Worm (Caenorhabditis elegans) whole organism, dauer: ENCODE data around the gene F16B4.5.

Source experiments
- unc-62 ChIP-seq: sonication (generic microtip); optimal IDR thresholded peaks from 2 replicates; lab custom pipeline; 2017; ENCODE audit warnings: missing biosample characterization, missing genetic modification reagents, missing genetic modification characterization

Gene F16B4.5

DNA sequence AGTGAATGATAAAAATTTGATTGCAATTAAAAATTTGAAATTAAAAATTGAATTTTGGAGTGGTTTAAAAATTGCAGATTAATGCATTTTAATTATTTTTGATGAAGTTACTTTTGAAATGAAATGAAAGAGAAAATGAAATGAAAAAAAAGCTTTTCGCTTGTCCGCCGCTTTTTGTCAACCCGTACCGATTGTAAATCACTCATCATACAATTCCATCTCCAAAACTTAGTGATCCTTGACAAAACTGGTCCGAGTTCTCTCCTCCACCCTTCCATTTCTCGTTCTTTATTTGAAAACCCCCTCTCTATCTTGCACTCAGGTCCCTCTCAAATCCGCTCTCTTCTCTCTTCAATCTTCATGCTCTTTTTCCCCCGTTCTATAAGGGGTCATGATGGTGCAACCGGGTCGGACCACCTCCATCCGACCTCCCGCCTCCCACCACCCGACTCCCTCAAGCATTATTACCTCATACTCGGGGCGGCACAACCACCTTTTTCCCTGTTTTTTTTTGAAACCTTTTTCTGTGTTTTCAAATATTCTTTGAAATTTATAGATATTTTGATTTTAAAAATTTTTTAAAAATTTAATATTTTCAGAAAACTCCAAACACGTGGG, 11.0 kb upstream of the F16B4.5 start:
- TF ChIP-seq unc-62 (GFP tag; lab: Kevin White, UChicago): no peak

DNA sequence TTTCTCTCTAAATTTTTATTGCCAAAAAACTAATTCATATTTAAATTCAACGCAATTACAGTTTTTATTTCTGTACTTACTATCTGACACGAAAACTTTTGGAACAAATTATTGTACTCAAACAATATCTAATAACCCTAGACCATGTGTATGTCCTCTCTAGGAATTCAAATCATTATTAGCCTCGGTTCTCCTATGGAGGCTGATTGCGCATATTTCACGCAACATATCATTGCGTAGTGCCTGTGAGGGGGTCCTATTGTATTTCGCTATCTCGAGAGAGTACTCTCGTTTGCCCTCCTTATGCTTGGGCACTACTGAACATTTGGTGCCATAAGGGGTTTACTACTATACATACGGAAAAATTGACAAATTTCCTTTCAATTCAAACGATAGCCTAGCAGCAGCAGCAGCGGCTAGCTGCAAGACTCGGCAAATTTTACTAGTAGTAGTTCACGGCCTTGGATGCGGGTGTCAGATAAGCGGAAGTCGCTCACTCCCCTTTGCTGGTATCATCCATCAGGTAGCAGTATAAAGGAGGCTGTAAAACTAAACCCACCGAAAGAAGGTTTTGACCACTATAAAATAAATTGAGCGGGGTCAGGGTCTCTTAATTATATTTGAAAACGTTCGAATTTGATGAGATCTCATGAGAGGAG, 9.5 kb upstream of the F16B4.5 start:
- no peak for TF ChIP-seq unc-62 (GFP tag; lab: Kevin White, UChicago)

DNA sequence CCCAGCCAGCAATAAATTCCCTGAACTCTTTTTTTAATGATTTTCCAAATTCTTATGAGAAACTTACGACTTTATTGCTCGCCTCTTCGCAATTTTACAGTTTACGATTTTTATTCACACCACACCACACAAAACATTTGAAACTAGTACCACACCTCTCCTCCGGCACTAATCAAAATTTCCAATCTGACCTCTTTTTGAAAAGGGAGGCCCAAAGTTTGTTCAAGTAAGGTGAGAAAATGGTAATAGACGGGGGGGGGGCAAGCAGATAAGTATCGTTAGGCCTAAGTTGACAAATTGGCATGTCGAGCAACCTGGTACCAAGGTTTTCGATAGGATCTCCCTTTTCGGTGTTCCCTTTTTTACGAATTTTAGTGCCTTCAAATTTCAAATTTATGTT, 8.4 kb upstream of the F16B4.5 start:
- TF ChIP-seq unc-62 (GFP tag; lab: Kevin White, UChicago): no peak

DNA sequence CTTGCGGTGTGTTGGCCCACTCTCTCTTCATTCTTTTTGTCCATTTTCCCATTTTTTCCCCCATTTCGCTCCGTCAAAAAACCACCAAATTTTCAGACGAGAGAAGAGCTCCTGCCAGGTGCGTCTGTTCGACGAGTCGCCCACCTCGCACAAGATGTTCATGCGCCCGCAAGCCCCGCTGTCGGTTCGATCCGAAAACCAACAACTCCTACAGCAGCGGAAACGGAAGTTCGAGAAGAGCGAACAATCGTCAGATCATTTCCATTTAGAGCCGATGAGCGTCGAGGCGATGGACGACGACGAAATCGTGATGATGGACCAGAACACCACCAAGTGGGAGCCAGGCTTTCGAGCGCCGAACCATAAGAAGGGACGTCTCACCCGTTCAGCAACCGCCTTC, 5.0 kb upstream of the F16B4.5 start:
- TF ChIP-seq unc-62 (GFP tag; lab: Kevin White, UChicago): no peak

DNA sequence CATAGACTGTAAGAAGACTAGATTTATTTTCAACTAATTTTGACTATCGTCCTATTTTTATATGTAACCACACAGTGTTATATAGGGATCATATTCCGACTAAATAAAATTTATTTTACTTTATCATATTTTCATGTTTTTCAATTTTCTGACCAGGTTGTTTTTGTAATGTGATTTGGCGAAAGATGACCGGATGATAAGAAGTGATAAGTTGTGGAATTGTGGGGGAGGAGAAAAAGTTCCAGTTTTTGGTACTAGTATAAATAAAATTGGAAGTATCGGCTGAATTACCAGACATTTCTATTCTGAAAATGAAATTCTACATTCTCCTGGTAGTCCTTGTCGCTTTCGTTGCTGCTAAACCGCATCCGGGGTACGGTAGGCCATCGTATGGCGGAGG, 2.8 kb upstream of the F16B4.5 start, which contains the start of gene F16B4.7:
TSS of gene F16B4.7 (plus strand) at position 301 of the 400 bp plus-strand sequence.
- no peak for TF ChIP-seq unc-62 (GFP tag; lab: Kevin White, UChicago)

DNA sequence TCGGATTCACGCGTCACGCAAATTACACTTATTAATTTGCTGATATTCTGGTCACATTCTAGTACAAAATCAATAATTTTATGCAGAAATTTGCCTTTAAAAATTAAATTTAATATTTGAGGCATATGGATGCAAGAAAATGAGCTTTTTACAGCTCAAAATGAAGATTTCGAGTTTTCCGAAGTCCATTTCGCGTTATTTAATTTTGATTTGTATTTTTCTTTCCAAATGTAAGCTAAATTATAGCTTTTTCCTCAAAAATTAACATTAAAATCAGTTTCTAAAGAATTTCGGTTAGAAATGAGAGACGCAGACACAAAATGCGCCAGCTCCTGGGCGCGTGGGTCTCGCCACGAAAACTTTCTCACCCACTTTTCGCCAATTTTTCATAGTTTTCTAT, 1.3 kb upstream of the F16B4.5 start, which contains the start of gene F16B4.6:
TSS of gene F16B4.6 (plus strand) at position 301 of the 400 bp plus-strand sequence.
- TF ChIP-seq unc-62 (GFP tag; lab: Kevin White, UChicago): no peak

DNA sequence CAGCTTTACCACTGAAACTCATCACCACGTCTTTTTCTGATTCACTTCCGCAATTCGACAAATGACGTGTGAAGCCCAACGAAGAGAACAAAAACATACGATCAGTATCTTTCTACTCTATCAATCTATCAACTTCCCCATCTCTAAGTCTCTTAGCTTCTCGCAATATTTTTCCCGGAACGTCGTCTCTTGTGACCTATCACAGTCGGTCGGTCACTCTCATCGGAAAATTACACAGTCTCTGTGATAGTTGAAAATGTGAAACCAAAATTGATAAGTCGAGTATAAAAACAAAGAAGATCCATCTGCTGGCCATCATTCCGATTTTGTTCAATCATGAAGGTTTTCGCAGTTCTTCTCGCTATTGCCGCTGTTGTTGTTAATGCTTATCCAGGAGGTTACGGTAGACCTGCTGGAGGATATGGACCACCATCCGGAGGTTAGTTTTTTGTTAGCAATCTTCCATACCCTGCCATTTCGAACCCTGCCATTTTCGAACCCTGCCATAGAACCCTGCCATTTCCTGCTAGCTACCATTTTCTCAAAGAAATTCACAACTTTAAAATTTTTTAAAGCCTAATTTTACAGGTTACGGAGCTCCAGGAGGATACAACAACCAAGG, 5.7 kb downstream of the F16B4.5 start, which contains the start of gene F16B4.4:
TSS of gene F16B4.4 (plus strand) at position 221 of the 622 bp plus-strand sequence.
- no peak for TF ChIP-seq unc-62 (GFP tag; lab: Kevin White, UChicago)

DNA sequence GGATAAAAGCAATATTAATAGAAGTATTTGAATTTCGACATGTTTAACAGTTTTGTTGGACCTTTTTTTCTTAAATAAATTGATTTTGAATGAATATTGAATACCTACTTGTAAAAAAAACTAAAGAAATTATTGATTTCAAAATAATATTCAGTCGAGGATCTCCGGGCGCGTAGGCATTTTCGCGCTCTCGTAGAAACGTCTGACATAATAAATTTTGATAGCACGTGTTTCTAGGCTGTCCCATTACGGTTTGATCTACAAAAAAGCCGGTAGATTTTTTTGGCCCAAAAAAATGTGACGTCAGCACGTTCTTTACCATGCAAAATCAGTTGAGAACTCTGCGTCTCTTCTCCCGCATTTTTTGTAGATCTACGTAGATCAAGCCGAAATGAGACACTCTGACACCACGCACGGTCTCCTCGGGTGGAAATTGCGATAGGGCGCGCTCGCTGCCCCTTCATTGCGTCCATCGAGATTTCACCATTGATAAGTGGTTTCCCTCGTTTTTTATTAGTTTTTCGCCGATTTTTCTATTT, 6.4 kb downstream of the F16B4.5 start:
- TF ChIP-seq unc-62 (GFP tag; lab: Kevin White, UChicago): no peak

DNA sequence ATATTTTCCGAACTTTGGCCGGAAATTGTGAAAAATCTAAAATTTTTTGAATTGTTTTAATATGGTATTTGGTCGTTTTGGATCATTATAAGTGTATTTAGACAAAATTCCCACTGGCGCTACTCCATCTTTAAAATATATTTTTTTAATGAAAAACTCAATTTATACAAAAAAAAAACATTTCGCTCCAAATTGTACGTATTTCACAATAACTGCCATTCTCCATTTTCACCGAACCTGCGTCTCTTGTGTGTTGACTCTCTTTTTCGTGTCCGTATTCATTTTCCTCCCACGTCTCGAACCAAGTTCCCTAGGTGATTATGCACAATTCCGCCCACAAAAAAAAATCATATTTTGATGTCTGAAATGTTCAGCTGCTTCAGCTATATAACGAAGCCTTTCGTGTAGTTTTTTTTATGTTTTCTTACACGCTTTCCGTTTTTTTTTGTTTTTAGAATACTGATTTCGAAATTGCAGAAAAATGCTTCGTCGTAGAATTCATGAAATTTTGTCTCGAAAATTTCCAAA, 12.4 kb downstream of the F16B4.5 start, which contains the start of gene F16B4.2:
TSS of gene F16B4.2 (plus strand) at position 478 of the 528 bp plus-strand sequence.
- TF ChIP-seq unc-62 (GFP tag; lab: Kevin White, UChicago): no peak

DNA sequence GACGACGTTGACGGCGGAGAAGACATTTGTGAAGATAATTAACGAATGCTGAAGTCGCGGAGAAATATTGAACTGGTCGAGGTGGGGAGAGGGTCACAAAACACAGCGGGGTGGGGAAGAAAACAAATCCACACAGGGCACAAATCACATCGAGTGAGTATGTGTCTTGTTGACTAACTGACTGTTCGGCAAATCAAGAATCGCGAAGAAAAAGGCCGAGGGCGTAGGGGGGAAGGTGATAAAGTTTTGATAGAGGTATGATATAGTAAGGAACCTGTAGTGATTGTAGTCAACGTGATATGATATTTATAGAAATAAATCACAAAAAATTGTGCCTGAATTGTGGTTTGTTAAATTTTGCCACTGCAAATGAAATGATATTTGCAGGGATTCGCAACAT, 19.6 kb downstream of the F16B4.5 start, which contains the start of gene nhr-178:
TSS of gene nhr-178 (minus strand) at position 164 of the 400 bp plus-strand sequence.
- no peak for TF ChIP-seq unc-62 (GFP tag; lab: Kevin White, UChicago)

DNA sequence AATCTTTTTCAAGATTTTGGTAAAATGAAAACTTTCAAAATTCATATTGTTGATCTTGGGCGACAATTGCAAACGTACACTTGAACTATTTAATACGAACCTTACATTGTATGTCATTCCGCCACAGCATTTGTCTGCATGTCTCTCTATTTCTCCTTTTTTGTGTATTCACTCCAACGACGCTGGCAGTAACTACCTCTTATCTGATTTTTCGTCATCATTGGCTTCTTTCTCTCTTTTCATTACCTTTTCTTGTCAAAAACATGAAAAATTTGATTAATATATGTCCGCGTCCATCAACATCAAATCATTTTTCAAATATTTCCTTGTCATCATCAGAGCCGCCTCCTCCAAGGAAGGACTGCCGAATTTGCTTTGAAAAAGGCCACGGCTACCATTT, 21.9 kb downstream of the F16B4.5 start, which contains the start of gene nhr-177:
TSS of gene nhr-177 (plus strand) at position 167 of the 400 bp plus-strand sequence.
- TF ChIP-seq unc-62 (GFP tag; lab: Kevin White, UChicago): no peak

DNA sequence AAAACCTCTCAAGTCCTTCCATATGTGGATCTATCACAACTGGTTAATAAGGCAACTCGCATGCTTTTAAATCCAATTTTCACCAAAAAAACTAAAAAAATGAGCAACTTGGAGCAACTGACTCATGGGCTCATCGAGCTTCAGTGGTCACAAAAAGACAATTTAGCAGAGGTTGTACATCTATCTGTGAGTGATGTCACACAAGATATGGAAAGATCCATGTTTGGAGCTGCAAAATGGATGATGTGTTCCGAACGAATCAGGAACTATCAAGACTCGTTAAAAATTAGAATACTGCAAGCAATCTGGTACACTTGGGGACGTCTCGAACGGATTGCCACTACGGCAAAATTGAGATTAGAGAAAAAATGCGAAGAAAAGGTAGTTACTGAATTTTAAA, 23.3 kb downstream of the F16B4.5 start:
- TF ChIP-seq unc-62 (GFP tag; lab: Kevin White, UChicago): no peak

DNA sequence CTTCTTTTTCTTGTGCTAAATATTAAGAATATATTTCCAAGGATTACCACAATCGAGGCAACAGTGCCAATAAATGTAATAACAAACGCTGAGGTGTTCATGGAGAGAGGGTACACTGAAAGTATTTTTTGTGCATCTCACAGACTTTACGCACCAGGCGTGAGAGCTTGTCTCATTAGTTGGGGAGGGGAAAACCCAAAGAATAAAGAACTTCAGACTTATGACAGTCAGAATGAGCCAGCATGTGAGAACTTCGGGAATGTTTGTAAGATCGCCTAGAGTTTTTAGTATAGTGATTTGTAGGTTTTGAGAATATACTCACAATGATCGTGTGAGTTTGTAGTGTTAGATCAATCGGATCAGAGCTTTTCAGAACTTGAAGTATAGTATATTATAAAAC, 26.5 kb downstream of the F16B4.5 start, which contains the start of gene srbc-41:
TSS of gene srbc-41 (minus strand) at position 101 of the 400 bp plus-strand sequence.
- no peak for TF ChIP-seq unc-62 (GFP tag; lab: Kevin White, UChicago)

DNA sequence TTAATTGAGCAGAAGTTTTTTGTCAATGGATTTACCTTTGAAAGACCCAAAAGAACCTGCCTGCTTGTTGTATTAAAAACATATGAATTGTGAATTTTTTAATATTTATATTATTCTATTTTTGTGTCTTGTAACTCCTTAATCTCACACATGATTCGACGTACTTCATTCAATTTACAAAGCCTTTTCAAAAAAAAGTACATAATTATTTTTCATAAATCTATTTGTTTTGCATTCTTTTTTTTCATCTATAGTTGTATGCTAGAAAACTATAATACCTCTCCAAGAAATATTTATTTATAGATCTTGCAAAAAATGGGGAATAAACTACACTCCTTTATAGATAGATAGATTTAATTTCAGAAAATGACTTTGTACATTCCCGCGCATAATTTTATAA, 30.5 kb downstream of the F16B4.5 start, which contains the start of gene nhr-179:
TSS of gene nhr-179 (minus strand) at position 101 of the 400 bp plus-strand sequence.
- TF ChIP-seq unc-62 (GFP tag; lab: Kevin White, UChicago): no peak

DNA sequence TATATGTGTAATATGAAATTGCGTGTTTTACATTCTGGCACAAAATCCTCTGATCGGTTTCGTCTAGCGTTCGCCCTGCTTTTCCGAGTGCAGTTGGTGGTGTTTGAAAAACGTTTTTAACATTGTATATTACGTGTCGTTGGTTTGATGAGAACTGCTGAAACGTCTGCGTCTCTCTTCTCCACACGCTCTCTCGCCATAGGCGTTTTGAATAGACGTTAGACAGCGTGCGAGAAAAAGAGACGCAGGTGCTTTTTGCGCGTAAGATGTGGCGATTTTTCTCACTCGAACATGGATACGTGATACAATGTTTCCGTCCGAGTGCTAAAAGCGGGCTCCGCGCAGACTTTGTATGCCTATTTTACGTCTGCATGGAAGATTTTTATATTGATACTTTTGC, 32.3 kb downstream of the F16B4.5 start:
- no peak for TF ChIP-seq unc-62 (GFP tag; lab: Kevin White, UChicago)
